Fruit fly (Drosophila melanogaster) S2 (cell line): ENCODE data around the gene CG14456.
"Not testable (repeated sequence)": the region's sequence is repeated elsewhere in the genome, so short reads cannot be mapped to it uniquely, and the experiment has no call there.

Experiments used
- CG8478 ChIP-seq: fragments of >200 bp; optimal IDR thresholded peaks from 2 replicates; lab custom pipeline; 2018
- CTCF ChIP-seq, 2 experiments: fragments of >200 bp; optimal IDR thresholded peaks; 2 replicates each; lab custom pipeline; 2018

DNA sequence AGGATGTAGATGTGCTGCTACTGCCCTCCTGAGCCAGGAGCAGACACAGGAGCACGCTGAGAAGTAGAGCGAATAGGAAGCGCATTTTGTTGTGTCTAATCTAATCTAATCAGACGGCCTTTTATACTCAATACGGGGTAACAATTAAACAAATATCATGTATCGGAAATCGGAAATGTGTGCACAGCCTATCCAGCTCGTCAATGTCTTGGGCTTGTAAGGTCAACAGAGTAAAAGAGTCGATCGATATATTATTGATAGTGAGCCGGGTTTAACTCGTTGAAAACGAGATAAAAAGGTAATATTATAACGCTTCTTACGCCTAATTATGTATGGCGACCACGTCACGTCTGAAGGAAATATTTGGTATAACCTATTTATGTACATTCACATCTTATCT is 5.4 kb downstream of the CG14456 start, which contains the start of gene CG14454:
- not testable (repeated sequence) for TF ChIP-seq CG8478 (lab: Kevin White, UChicago); CTCF (optimal IDR thresholded peaks at IDR 0.05; lab: Kevin White, UChicago)
